Worm (Caenorhabditis elegans) whole organism, L3 larva: ENCODE results near the gene oac-21.

Source experiments
- R02D3.7 ChIP-seq: fragments of 150-350 bp; optimal IDR thresholded peaks from 2 replicates; lab custom pipeline; 2014; ENCODE audit warnings: missing biosample characterization, missing genetic modification characterization
- ZK546.5 ChIP-seq: sonication (generic microtip); optimal IDR thresholded peaks from 2 replicates; lab custom pipeline; 2017; ENCODE audit warnings: missing biosample characterization, missing genetic modification characterization
- aly-2 ChIP-seq: fragments of 150-350 bp; optimal IDR thresholded peaks from 2 replicates; lab custom pipeline; 2014; ENCODE audit warnings: missing biosample characterization, missing genetic modification characterization
- ama-1 ChIP-seq: fragments of 150-350 bp; optimal IDR thresholded peaks from 2 replicates; lab custom pipeline; 2018
- ceh-16 ChIP-seq: sonication (generic microtip); optimal IDR thresholded peaks from 2 replicates; lab custom pipeline; 2017; ENCODE audit warnings: missing biosample characterization, missing genetic modification characterization
- ceh-28 ChIP-seq: fragments of 150-350 bp; optimal IDR thresholded peaks from 2 replicates; lab custom pipeline; 2014; ENCODE audit warnings: missing biosample characterization, missing genetic modification reagents, missing genetic modification characterization
- ceh-82 ChIP-seq: fragments of 150-350 bp; optimal IDR thresholded peaks from 2 replicates; lab custom pipeline; 2014; ENCODE audit warnings: missing biosample characterization, missing genetic modification characterization
- ceh-9 ChIP-seq: sonication (generic microtip); optimal IDR thresholded peaks from 2 replicates; lab custom pipeline; 2018; ENCODE audit warnings: missing biosample characterization, missing genetic modification characterization
- egl-5 ChIP-seq: fragments of 150-350 bp; optimal IDR thresholded peaks from 2 replicates; lab custom pipeline; 2017; ENCODE audit warnings: missing biosample characterization, missing genetic modification reagents, missing genetic modification characterization, inconsistent platforms
- elt-1 ChIP-seq: fragments of 150-350 bp; optimal IDR thresholded peaks from 2 replicates; lab custom pipeline; 2014; ENCODE audit warnings: missing biosample characterization, missing genetic modification characterization
- elt-2 ChIP-seq: sonication (generic microtip); optimal IDR thresholded peaks from 2 replicates; lab custom pipeline; 2016; ENCODE audit warnings: missing genetic modification reagents, mild to moderate bottlenecking, missing genetic modification characterization, missing compliant biosample characterization
- elt-3 ChIP-seq, 3 experiments: fragments of 150-350 bp in 1 of 3; sonication (generic microtip) in 2 of 3; optimal IDR thresholded peaks; 2 replicates in 2 of 3; 4 replicates in 1 of 3; lab custom pipeline; 2014 to 2017; ENCODE audit warnings: missing biosample characterization in 3 of 3, missing genetic modification characterization in 3 of 3
- fkh-10 ChIP-seq: sonication (generic microtip); optimal IDR thresholded peaks from 2 replicates; lab custom pipeline; 2017; ENCODE audit warnings: missing biosample characterization, missing genetic modification reagents, missing genetic modification characterization
- fkh-2 ChIP-seq: fragments of 150-350 bp; optimal IDR thresholded peaks from 2 replicates; lab custom pipeline; 2014; ENCODE audit warnings: missing biosample characterization, missing genetic modification reagents, missing genetic modification characterization
- fos-1 ChIP-seq: fragments of 150-350 bp; optimal IDR thresholded peaks from 2 replicates; lab custom pipeline; 2014; ENCODE audit warnings: missing biosample characterization, missing genetic modification characterization
- lin-15B ChIP-seq: fragments of 150-350 bp; optimal IDR thresholded peaks from 2 replicates; lab custom pipeline; 2014; ENCODE audit warnings: missing biosample characterization, missing genetic modification characterization
- mdl-1 ChIP-seq: fragments of 150-350 bp; optimal IDR thresholded peaks from 2 replicates; lab custom pipeline; 2014; ENCODE audit warnings: missing biosample characterization, missing genetic modification characterization
- mml-1 ChIP-seq: fragments of 150-350 bp; sonication (generic microtip); optimal IDR thresholded peaks from 3 replicates; lab custom pipeline; 2014; ENCODE audit warnings: missing biosample characterization, missing genetic modification characterization
- nfya-1 ChIP-seq: sonication (generic microtip); optimal IDR thresholded peaks from 2 replicates; lab custom pipeline; 2017; ENCODE audit warnings: missing genetic modification characterization, mild to moderate bottlenecking, missing compliant biosample characterization, antibody characterized with exemption, moderate library complexity; ENCODE audit not compliant: insufficient read depth
- nhr-11 ChIP-seq: fragments of 150-350 bp; optimal IDR thresholded peaks from 2 replicates; lab custom pipeline; 2014; ENCODE audit warnings: missing biosample characterization, missing genetic modification characterization
- nhr-23 ChIP-seq: fragments of 150-350 bp; optimal IDR thresholded peaks from 2 replicates; lab custom pipeline; 2014; ENCODE audit warnings: missing biosample characterization, missing genetic modification reagents, missing genetic modification characterization
- nhr-25 ChIP-seq: sonication (generic microtip); optimal IDR thresholded peaks from 2 replicates; lab custom pipeline; 2017; ENCODE audit warnings: missing biosample characterization, missing genetic modification characterization
- nhr-43 ChIP-seq: sonication (generic microtip); optimal IDR thresholded peaks from 2 replicates; lab custom pipeline; 2016; ENCODE audit warnings: mild to moderate bottlenecking, missing genetic modification characterization, missing compliant biosample characterization; ENCODE audit not compliant: poor library complexity, severe bottlenecking
- nhr-67 ChIP-seq: fragments of 150-350 bp; optimal IDR thresholded peaks from 2 replicates; lab custom pipeline; 2014; ENCODE audit warnings: missing biosample characterization, missing genetic modification characterization
- nhr-77 ChIP-seq: fragments of 150-350 bp; optimal IDR thresholded peaks from 2 replicates; lab custom pipeline; 2014; ENCODE audit warnings: missing biosample characterization, missing genetic modification characterization
- pqm-1 ChIP-seq: fragments of 150-350 bp; optimal IDR thresholded peaks from 2 replicates; lab custom pipeline; 2017; ENCODE audit warnings: missing biosample characterization, missing genetic modification characterization, inconsistent platforms
- sea-2 ChIP-seq: fragments of 150-350 bp; sonication (generic microtip); optimal IDR thresholded peaks from 4 replicates; lab custom pipeline; 2014; ENCODE audit warnings: missing biosample characterization, missing genetic modification reagents, missing genetic modification characterization
- snpc-4 ChIP-seq: fragments of 150-350 bp; optimal IDR thresholded peaks from 2 replicates; lab custom pipeline; 2014; ENCODE audit warnings: missing biosample characterization, missing genetic modification characterization
- tbx-2 ChIP-seq: sonication (generic microtip); optimal IDR thresholded peaks from 2 replicates; lab custom pipeline; 2016; ENCODE audit warnings: mild to moderate bottlenecking, missing genetic modification characterization, missing compliant biosample characterization
- zag-1 ChIP-seq: fragments of 150-350 bp; optimal IDR thresholded peaks from 2 replicates; lab custom pipeline; 2014; ENCODE audit warnings: missing biosample characterization, missing genetic modification characterization
- ztf-4 ChIP-seq: fragments of 150-350 bp; optimal IDR thresholded peaks from 2 replicates; lab custom pipeline; 2014; ENCODE audit warnings: missing biosample characterization, missing genetic modification characterization

Gene oac-21

DNA sequence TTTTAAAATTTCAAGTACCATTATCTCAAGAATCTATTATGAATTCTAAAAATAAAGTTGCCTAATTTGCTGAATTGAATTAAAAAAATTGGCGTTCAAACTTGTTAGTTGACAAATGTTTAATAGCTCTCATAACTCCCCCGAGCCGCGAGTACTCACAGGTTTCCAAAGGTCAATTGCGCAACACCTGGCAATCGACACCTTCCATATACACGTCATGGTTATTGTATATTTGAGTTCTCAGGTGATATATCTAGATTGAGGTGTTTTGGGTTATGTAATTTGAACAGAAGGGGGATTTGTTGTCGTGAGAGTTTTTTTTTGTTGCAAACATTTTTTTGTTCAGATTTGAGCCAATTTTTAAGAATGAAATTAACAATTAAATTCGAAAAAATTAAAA lies 44.5 kb upstream of the oac-21 start:
- TF ChIP-seq ceh-82 (tag; lab: Kevin White, UChicago) (no peak), mdl-1 (no peak), ztf-4 (no peak), aly-2 (no peak), ceh-9 (tag; lab: Kevin White, UChicago) (no peak), nhr-77 (tag; lab: Kevin White, UChicago) (no peak), R02D3.7 (tag; lab: Kevin White, UChicago) (no peak), nhr-11 (tag; lab: Kevin White, UChicago) (no peak), ceh-16 (tag; lab: Kevin White, UChicago) (no peak)

DNA sequence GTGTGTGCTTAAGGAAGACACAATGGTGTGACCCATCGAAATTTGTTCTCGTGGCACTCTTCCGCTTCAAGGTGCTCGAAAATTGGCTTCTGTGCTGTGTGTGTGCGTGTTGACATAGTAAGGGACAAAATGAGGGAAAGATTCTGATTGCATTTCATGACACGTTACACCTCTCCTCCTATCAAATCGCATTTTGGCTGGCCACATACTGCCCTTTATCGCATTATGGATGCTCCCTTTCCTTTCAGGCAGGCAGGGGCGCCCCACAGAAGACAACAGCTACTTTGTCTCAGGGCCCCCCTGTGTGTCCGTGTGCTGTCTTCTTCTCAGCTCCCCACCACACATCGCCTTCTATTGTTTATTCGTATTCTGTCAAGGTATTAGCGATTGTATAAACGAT lies 41.6 kb upstream of the oac-21 start:
- TF ChIP-seq nhr-43 (tag; lab: Kevin White, UChicago), result no peak
- TF ChIP-seq fkh-10 (GFP tag; lab: Kevin White, UChicago), result peak; percentile 27

DNA sequence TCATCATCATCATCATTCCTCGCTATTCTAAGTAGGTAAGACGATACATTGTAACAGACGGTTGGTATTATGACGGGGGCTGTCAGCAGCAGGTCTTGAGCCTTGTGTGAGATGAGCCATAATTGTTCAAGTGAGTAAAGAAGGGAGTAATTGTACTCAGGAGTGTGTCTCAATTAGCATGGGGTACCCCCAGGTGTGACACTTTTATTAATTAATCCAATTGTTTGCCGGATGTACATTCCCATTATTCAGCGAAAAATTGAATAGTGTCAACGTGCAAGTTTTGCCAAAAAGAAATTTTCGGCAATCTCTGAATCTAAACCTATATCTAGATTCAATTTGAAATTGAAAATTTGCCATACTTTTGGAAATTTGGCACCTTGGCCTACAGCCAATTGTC lies 40.1 kb upstream of the oac-21 start:
- no peak for TF ChIP-seq ceh-28 (tag; lab: Kevin White, UChicago)
- no peak for TF ChIP-seq nhr-67

DNA sequence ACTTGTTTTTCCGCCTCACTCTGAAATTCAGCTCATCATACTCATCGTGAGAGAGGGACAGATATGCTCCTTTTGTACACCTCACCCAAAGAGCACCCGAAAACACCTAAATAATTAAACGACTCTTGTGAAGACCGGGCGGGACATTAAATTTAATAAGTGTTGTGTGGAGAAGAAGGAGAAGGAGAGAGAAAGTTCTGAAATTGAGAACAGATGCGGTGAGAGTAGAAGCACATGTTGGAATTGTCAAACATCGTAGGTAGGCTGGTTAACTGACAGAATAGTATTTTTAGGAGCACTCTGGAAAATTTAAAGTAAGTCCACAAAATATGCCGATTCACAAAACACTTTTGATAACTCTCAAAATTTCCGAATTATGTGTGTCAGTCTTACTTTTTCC lies 35.5 kb upstream of the oac-21 start:
- TF ChIP-seq ceh-16 (tag; lab: Kevin White, UChicago) (no peak), ZK546.5 (tag; lab: Kevin White, UChicago) (no peak), ztf-4 (no peak), lin-15B (tag; lab: Kevin White, UChicago) (no peak), nhr-43 (tag; lab: Kevin White, UChicago) (no peak), nfya-1 (tag; lab: Kevin White, UChicago) (no peak), elt-3 (tag; optimal IDR thresholded peaks at IDR 0.05; lab: Kevin White, UChicago) (no peak), zag-1 (no peak), elt-2 (tag; lab: Kevin White, UChicago) (no peak), pqm-1 (tag; lab: Kevin White, UChicago) (no peak), egl-5 (tag; lab: Kevin White, UChicago) (no peak), ceh-82 (tag; lab: Kevin White, UChicago) (no peak), nhr-23 (no peak)

DNA sequence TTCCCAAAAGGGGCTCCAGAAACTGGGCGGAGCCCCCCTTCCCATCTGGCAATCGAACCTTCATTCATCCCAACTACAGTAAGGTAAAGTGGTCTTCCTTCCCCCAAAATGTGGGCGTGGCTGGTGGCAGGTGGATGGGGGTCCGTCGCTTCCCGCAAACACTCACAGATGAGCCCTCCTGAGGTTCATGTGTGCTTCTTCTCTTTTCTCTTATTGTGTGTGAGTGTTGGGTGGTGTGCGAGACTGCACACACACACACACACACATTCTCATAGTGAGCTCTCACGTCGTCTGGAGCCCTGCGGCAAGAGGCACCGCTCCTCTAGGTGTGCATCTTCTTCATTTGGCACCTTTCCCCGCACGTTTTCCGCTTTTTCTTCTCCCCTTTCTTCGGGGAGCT lies 34.5 kb upstream of the oac-21 start:
- TF ChIP-seq nfya-1 (tag; lab: Kevin White, UChicago), result peak; percentile 9
- TF ChIP-seq fos-1 (tag; lab: Kevin White, UChicago), result no peak

DNA sequence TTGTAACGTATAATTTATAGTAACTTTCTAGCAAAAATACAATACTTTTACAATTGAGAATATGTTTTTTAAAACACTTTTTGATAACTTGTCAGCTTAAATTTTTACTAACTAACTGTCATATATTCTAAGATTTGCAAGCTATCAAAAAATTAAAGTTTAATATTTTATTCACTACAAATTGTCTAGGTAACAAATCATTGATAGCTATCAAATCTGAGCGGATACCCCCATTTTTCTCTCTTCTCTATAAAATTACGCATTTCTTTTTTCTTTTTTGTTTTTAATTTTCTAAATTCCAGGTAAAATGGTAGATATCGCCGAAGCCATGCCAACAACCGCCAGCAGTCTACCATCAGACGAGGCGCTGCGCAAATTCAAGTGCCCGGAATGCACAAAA lies 33.5 kb upstream of the oac-21 start, which contains the start of gene zag-1:
zag-1 (plus strand) TSS at position 301 of the 400 bp plus-strand sequence.
- TF ChIP-seq fkh-2 (tag; lab: Kevin White, UChicago) (no peak), nhr-77 (tag; lab: Kevin White, UChicago) (no peak), elt-3 (tag; optimal IDR thresholded peaks at IDR 0.05; lab: Kevin White, UChicago) (no peak), egl-5 (tag; lab: Kevin White, UChicago) (no peak), aly-2 (no peak), tbx-2 (tag; lab: Kevin White, UChicago) (no peak), nhr-25 (tag; lab: Kevin White, UChicago) (no peak), ama-1 (lab: Kevin White, UChicago) (no peak), snpc-4 (tag; lab: Kevin White, UChicago) (no peak), ZK546.5 (tag; lab: Kevin White, UChicago) (no peak), nhr-23 (no peak), pqm-1 (tag; lab: Kevin White, UChicago) (no peak), sea-2 (no peak), ztf-4 (no peak), ceh-82 (tag; lab: Kevin White, UChicago) (no peak), elt-1 (tag; lab: Kevin White, UChicago) (no peak), mml-1 (tag; lab: Kevin White, UChicago) (no peak)
